Fruit fly (Drosophila melanogaster) whole organism, embryonic: Measurements from ENCODE around the gene CG4658.

Source experiments
- Atf6 ChIP-seq: fragments of 200-800 bp; sonication (Bioruptor generic); IDR thresholded peaks from 2 replicates; pipeline ENCODE4 v1.3.6; 2022; ENCODE audit warnings: missing biosample characterization, missing genetic modification characterization
- Bteb2 ChIP-seq: fragments of 200-800 bp; sonication (Bioruptor generic); optimal IDR thresholded peaks from 2 replicates; lab custom pipeline; 2016; ENCODE audit warnings: missing biosample characterization, missing genetic modification characterization
- CG1024 ChIP-seq: fragments of 200-800 bp; sonication (Bioruptor generic); IDR thresholded peaks from 2 replicates; pipeline ENCODE4 v1.3.6; 2022; ENCODE audit warnings: missing biosample characterization, missing genetic modification characterization
- CG11504 ChIP-seq: fragments of 200-800 bp; sonication (Bioruptor generic); optimal IDR thresholded peaks from 3 replicates; lab custom pipeline; 2019; ENCODE audit warnings: missing biosample characterization, mild to moderate bottlenecking, missing genetic modification characterization, moderate library complexity
- CG15514 ChIP-seq: fragments of 200-800 bp; sonication (Bioruptor generic); optimal IDR thresholded peaks from 3 replicates; lab custom pipeline; 2017; ENCODE audit warnings: missing biosample characterization, missing genetic modification characterization, mild to moderate bottlenecking, moderate library complexity, missing genetic modification reagents
- CG16779 ChIP-seq: fragments of 200-800 bp; sonication (Bioruptor generic); IDR thresholded peaks from 2 replicates; pipeline ENCODE4 v1.3.6; 2022; ENCODE audit warnings: missing biosample characterization, missing genetic modification characterization
- CG1832 ChIP-seq: fragments of 200-800 bp; sonication (Bioruptor generic); optimal IDR thresholded peaks from 2 replicates; lab custom pipeline; 2017; ENCODE audit warnings: missing biosample characterization, mild to moderate bottlenecking, missing genetic modification characterization, inconsistent platforms
- CG18599 ChIP-seq: fragments of 200-800 bp; sonication (Bioruptor generic); optimal IDR thresholded peaks from 3 replicates; lab custom pipeline; 2017; ENCODE audit warnings: missing biosample characterization, missing genetic modification characterization, mild to moderate bottlenecking, moderate library complexity, missing genetic modification reagents
- CG2889 ChIP-seq: fragments of 200-800 bp; sonication (Bioruptor generic); IDR thresholded peaks from 3 replicates; pipeline ENCODE4 v1.3.6; 2022; ENCODE audit warnings: missing biosample characterization, missing genetic modification characterization
- CG31365 ChIP-seq: fragments of 200-800 bp; sonication (Bioruptor generic); optimal IDR thresholded peaks from 2 replicates; lab custom pipeline; 2018; ENCODE audit warnings: missing biosample characterization, mild to moderate bottlenecking, missing genetic modification characterization
- CG32767 ChIP-seq: fragments of 200-800 bp; sonication (Bioruptor generic); IDR thresholded peaks from 2 replicates; pipeline ENCODE4 v1.3.6; 2022; ENCODE audit warnings: missing biosample characterization, missing genetic modification characterization
- CG4617 ChIP-seq: fragments of 200-800 bp; sonication (Bioruptor generic); optimal IDR thresholded peaks from 3 replicates; lab custom pipeline; 2016; ENCODE audit warnings: missing biosample characterization, missing genetic modification characterization, borderline replicate concordance
- CG6813 ChIP-seq: fragments of 200-800 bp; sonication (Bioruptor generic); optimal IDR thresholded peaks from 2 replicates; lab custom pipeline; 2017; ENCODE audit warnings: missing biosample characterization, missing genetic modification characterization, mild to moderate bottlenecking, moderate library complexity, missing genetic modification reagents
- CG7556 ChIP-seq: fragments of 200-800 bp; sonication (Bioruptor generic); optimal IDR thresholded peaks from 2 replicates; lab custom pipeline; 2017; ENCODE audit warnings: missing biosample characterization, mild to moderate bottlenecking, missing genetic modification characterization
- CG7963 ChIP-seq: fragments of 200-800 bp; sonication (Bioruptor generic); IDR thresholded peaks from 3 replicates; pipeline ENCODE4 v1.3.6; 2022; ENCODE audit warnings: missing biosample characterization, missing genetic modification characterization; ENCODE audit not compliant: partially characterized antibody
- CG8281 ChIP-seq: fragments of 200-800 bp; sonication (Bioruptor generic); optimal IDR thresholded peaks from 2 replicates; lab custom pipeline; 2018; ENCODE audit warnings: missing biosample characterization, mild to moderate bottlenecking, missing genetic modification characterization, moderate library complexity
- CrebB ChIP-seq: fragments of 200-800 bp; sonication (Bioruptor generic); optimal IDR thresholded peaks from 3 replicates; lab custom pipeline; 2018; ENCODE audit warnings: missing biosample characterization, mild to moderate bottlenecking, missing genetic modification characterization
- D19B ChIP-seq: fragments of 200-800 bp; sonication (Bioruptor generic); optimal IDR thresholded peaks from 2 replicates; lab custom pipeline; 2017; ENCODE audit warnings: missing biosample characterization, mild to moderate bottlenecking, missing genetic modification characterization
- Dbx ChIP-seq: fragments of 200-800 bp; sonication (Bioruptor generic); IDR thresholded peaks from 3 replicates; pipeline ENCODE4 v1.3.6; 2022; ENCODE audit warnings: missing biosample characterization, missing genetic modification characterization
- Deaf1 ChIP-seq: fragments of 200-800 bp; optimal IDR thresholded peaks from 3 replicates; lab custom pipeline; 2019; ENCODE audit warnings: missing biosample characterization, mild to moderate bottlenecking, missing genetic modification characterization, moderate library complexity
- GATAe ChIP-seq: fragments of 200-800 bp; sonication (Bioruptor generic); conservative IDR thresholded peaks from 2 replicates; pipeline ENCODE4 v1.3.6; 2022; ENCODE audit warnings: missing biosample characterization, missing genetic modification characterization
- NC2α ChIP-seq: fragments of 200-800 bp; sonication (Bioruptor generic); optimal IDR thresholded peaks from 2 replicates; lab custom pipeline; 2016; ENCODE audit warnings: missing biosample characterization, missing genetic modification characterization
- Neu2 ChIP-seq: fragments of 200-800 bp; sonication (Bioruptor generic); optimal IDR thresholded peaks from 3 replicates; lab custom pipeline; 2016; ENCODE audit warnings: missing biosample characterization, missing genetic modification characterization, borderline replicate concordance
- Oli ChIP-seq: fragments of 200-800 bp; sonication (Bioruptor generic); optimal IDR thresholded peaks from 2 replicates; lab custom pipeline; 2018; ENCODE audit warnings: missing biosample characterization, mild to moderate bottlenecking, missing genetic modification characterization, moderate library complexity
- Poxn ChIP-seq: fragments of 200-800 bp; sonication (Bioruptor generic); IDR thresholded peaks from 2 replicates; pipeline ENCODE4 v1.3.6; 2022; ENCODE audit warnings: missing biosample characterization, missing genetic modification characterization
- Ravus ChIP-seq: fragments of 200-800 bp; sonication (Bioruptor generic); IDR thresholded peaks from 2 replicates; pipeline ENCODE4 v1.3.6; 2022; ENCODE audit warnings: missing biosample characterization, missing genetic modification characterization
- Rfx ChIP-seq: fragments of 200-800 bp; sonication (Bioruptor generic); IDR thresholded peaks from 2 replicates; pipeline ENCODE4 v1.3.6; 2022; ENCODE audit warnings: missing biosample characterization, missing genetic modification characterization
- Sin3A ChIP-seq: fragments of >200 bp; optimal IDR thresholded peaks from 2 replicates; lab custom pipeline; 2018
- Sox102F ChIP-seq: fragments of 200-800 bp; sonication (Bioruptor generic); optimal IDR thresholded peaks from 2 replicates; lab custom pipeline; 2018; ENCODE audit warnings: missing biosample characterization, mild to moderate bottlenecking, missing genetic modification characterization, moderate library complexity
- Usf ChIP-seq: fragments of 200-800 bp; sonication (Bioruptor generic); optimal IDR thresholded peaks from 2 replicates; lab custom pipeline; 2017; ENCODE audit warnings: missing genotype, missing biosample characterization, missing genetic modification characterization
- Xrp1 ChIP-seq: fragments of 200-800 bp; sonication (Bioruptor generic); IDR thresholded peaks from 2 replicates; pipeline ENCODE4 v1.3.6; 2022; ENCODE audit warnings: missing biosample characterization, missing genetic modification characterization
- amos ChIP-seq: fragments of 200-800 bp; sonication (Bioruptor generic); IDR thresholded peaks from 2 replicates; pipeline ENCODE4 v1.3.6; 2022; ENCODE audit warnings: missing biosample characterization, missing genetic modification characterization; ENCODE audit not compliant: partially characterized antibody
- bigmax ChIP-seq: fragments of 200-800 bp; sonication (Bioruptor generic); optimal IDR thresholded peaks from 2 replicates; lab custom pipeline; 2018; ENCODE audit warnings: missing biosample characterization, mild to moderate bottlenecking, missing genetic modification characterization
- caup ChIP-seq: fragments of 200-800 bp; sonication (Bioruptor generic); optimal IDR thresholded peaks from 3 replicates; lab custom pipeline; 2017; ENCODE audit warnings: missing biosample characterization, mild to moderate bottlenecking, missing genetic modification characterization, moderate library complexity; ENCODE audit not compliant: severe bottlenecking
- cwo ChIP-seq: fragments of 200-800 bp; sonication (Bioruptor generic); optimal IDR thresholded peaks from 3 replicates; lab custom pipeline; 2017; ENCODE audit warnings: missing biosample characterization, missing genetic modification characterization, mild to moderate bottlenecking, moderate library complexity, missing genetic modification reagents
- dan ChIP-seq: fragments of 200-800 bp; sonication (Bioruptor generic); IDR thresholded peaks from 2 replicates; pipeline ENCODE4 v1.3.6; 2022; ENCODE audit warnings: missing biosample characterization, missing genetic modification characterization
- ftz-f1 ChIP-seq: fragments of 200-800 bp; sonication (Bioruptor generic); optimal IDR thresholded peaks from 2 replicates; lab custom pipeline; 2016; ENCODE audit warnings: missing biosample characterization, missing genetic modification characterization
- hth ChIP-seq: fragments of >200 bp; optimal IDR thresholded peaks from 2 replicates; lab custom pipeline; 2017; ENCODE audit warnings: inconsistent platforms
- nerfin-1 ChIP-seq: fragments of 200-800 bp; sonication (Bioruptor generic); optimal IDR thresholded peaks from 3 replicates; lab custom pipeline; 2019; ENCODE audit warnings: missing biosample characterization, mild to moderate bottlenecking, missing genetic modification characterization, moderate library complexity
- nerfin-2 ChIP-seq: fragments of 200-800 bp; sonication (Bioruptor generic); IDR thresholded peaks from 2 replicates; pipeline ENCODE4 v1.3.6; 2022; ENCODE audit warnings: missing biosample characterization, missing genetic modification characterization; ENCODE audit not compliant: partially characterized antibody
- psq ChIP-seq: fragments of 200-800 bp; sonication (Bioruptor generic); optimal IDR thresholded peaks from 2 replicates; lab custom pipeline; 2017; ENCODE audit warnings: missing biosample characterization, missing genetic modification characterization
- run ChIP-seq: fragments of 200-800 bp; sonication (Bioruptor generic); optimal IDR thresholded peaks from 3 replicates; lab custom pipeline; 2018; ENCODE audit warnings: missing biosample characterization, mild to moderate bottlenecking, missing genetic modification characterization
- salm ChIP-seq: fragments of 200-800 bp; sonication (Bioruptor generic); optimal IDR thresholded peaks from 2 replicates; lab custom pipeline; 2018; ENCODE audit warnings: missing biosample characterization, mild to moderate bottlenecking, missing genetic modification characterization
- schlank ChIP-seq: fragments of 200-800 bp; sonication (Bioruptor generic); optimal IDR thresholded peaks from 2 replicates; lab custom pipeline; 2018; ENCODE audit warnings: missing biosample characterization, mild to moderate bottlenecking, missing genetic modification characterization
- sens ChIP-seq: fragments of 200-800 bp; sonication (Bioruptor generic); peaks from one replicate; lab custom pipeline; 2016; ENCODE audit warnings: missing biosample characterization, missing genetic modification characterization
- sna ChIP-seq: fragments of 200-800 bp; sonication (Bioruptor generic); IDR thresholded peaks from 2 replicates; pipeline ENCODE4 v1.3.6; 2022; ENCODE audit warnings: missing biosample characterization, missing genetic modification characterization; ENCODE audit not compliant: partially characterized antibody
- unc-4 ChIP-seq: fragments of 200-800 bp; sonication (Bioruptor generic); IDR thresholded peaks from 2 replicates; pipeline ENCODE4 v1.3.6; 2022; ENCODE audit warnings: missing biosample characterization, missing genetic modification characterization; ENCODE audit not compliant: partially characterized antibody
- zen ChIP-seq: fragments of 200-800 bp; sonication (Bioruptor generic); optimal IDR thresholded peaks from 3 replicates; lab custom pipeline; 2018; ENCODE audit warnings: missing biosample characterization, mild to moderate bottlenecking, missing genetic modification characterization, moderate library complexity

Gene CG4658

DNA sequence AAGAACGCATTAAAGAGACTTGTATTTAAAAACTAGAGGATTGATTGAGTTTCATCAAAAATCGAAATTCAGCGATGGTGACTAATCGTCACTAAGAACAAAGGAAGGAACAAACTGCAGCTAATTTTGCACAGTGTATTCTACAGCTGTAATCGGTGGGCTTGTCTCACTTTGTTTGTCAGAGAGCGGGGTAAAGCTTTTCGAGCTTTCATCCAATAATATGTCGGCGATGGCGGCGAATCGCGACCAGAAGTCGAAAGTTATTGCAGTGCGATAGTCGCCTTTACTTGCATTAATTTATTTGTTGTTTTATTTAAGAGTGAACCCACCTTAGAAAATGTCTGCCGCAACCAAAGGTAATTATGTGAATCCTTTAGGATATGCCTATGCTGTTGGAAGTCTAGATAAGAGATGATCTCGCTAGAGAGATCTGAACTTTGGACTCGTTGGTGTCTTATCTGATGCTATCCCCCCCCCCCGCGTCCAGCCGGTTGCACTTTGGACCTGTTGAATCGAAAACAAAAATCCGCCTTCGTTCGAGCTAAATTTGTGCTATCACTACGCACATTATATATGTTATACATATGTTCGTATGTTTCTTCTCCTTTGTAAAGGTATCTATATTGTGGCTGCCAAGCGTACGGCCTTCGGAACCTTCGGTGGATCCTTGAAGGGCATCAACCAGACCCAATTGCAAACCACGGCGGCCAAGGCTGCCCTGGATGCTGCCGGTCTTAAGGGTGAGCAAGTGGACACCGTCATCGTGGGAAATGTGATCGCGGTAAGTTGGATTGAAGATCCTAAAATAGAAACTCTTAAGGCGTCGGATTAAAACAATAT is 41.7 kb upstream of the CG4658 start, which contains the start of gene yip2 (continued):
- TF ChIP-seq CG15514 (peak; percentile 63), CG2889 (GFP tag; lab: Robert Waterston, UW) (0 out of 3 replicates have a peak, but pooled peaks have one; percentile 25), CG7963 (no peak), Usf (GFP tag; lab: Kevin White, UChicago) (peak; percentile 0), GATAe (GFP tag; lab: Robert Waterston, UW) (no peak), nerfin-1 (tag; lab: Kevin White, UChicago) (peak; percentile 3), hth (lab: Kevin White, UChicago) (no peak), NC2α (GFP tag; lab: Kevin White, UChicago) (no peak), nerfin-2 (GFP tag; lab: Robert Waterston, UW) (no peak), bigmax (no peak), Dbx (GFP tag; lab: Robert Waterston, UW) (peak; percentile 59), Neu2 (no peak), CG8281 (tag; lab: Kevin White, UChicago) (no peak), Sox102F (GFP tag; lab: Kevin White, UChicago) (peak; percentile 74), CrebB (tag; lab: Kevin White, UChicago) (peak; percentile 68), Bteb2 (peak; percentile 13), run (tag; lab: Kevin White, UChicago) (peak; percentile 21), CG31365 (tag; lab: Kevin White, UChicago) (no peak), schlank (peak; percentile 21), Deaf1 (tag; lab: Kevin White, UChicago) (peak; percentile 49), Poxn (GFP tag; lab: Robert Waterston, UW) (no peak), dan (GFP tag; lab: Robert Waterston, UW) (no peak), sens (GFP tag; lab: Kevin White, UChicago) (peak; percentile 83), CG1024 (GFP tag; lab: Robert Waterston, UW) (0 out of 2 replicates have a peak, but pooled peaks have one; percentile 23), Ravus (GFP tag; lab: Robert Waterston, UW) (no peak), Atf6 (GFP tag; lab: Robert Waterston, UW) (peak; percentile 78), Oli (tag; lab: Kevin White, UChicago) (peak; percentile 49), Sin3A (lab: Kevin White, UChicago) (no peak), CG6813 (GFP tag; lab: Kevin White, UChicago) (peak; percentile 60), Rfx (peak; percentile 81), CG11504 (tag; lab: Kevin White, UChicago) (peak; percentile 68), CG32767 (0 out of 2 replicates have a peak, but pooled peaks have one; percentile 29), zen (tag; lab: Kevin White, UChicago) (no peak), psq (no peak), ftz-f1 (GFP tag; lab: Kevin White, UChicago) (no peak), D19B (GFP tag; lab: Kevin White, UChicago) (peak; percentile 40), unc-4 (no peak), CG1832 (GFP tag; lab: Kevin White, UChicago) (no peak), CG16779 (GFP tag; lab: Robert Waterston, UW) (0 out of 2 replicates have a peak, but pooled peaks have one; percentile 12), sna (no peak), cwo (GFP tag; lab: Kevin White, UChicago) (peak; percentile 35), caup (GFP tag; lab: Kevin White, UChicago) (peak; percentile 55), CG4617 (GFP tag; lab: Kevin White, UChicago) (no peak), CG7556 (GFP tag; lab: Kevin White, UChicago) (peak; percentile 65), salm (peak; percentile 29), CG18599 (GFP tag; lab: Kevin White, UChicago) (peak; percentile 73), amos (GFP tag; lab: Robert Waterston, UW) (no peak; the same call in 1 of the 2 replicates), Xrp1 (GFP tag; lab: Robert Waterston, UW) (peak; percentile 53; the same call in 1 of the 2 replicates)
